Fruit fly (Drosophila melanogaster) whole organism, embryonic: ENCODE results near the gene Rnp4F.
A peak's percentile ranks its signal among the peaks of the same experiment; 100 is the strongest.

Source experiments
- B-H1 ChIP-seq: fragments of 200-800 bp; sonication (Bioruptor generic); IDR thresholded peaks from 3 replicates; pipeline ENCODE4 v1.3.6; 2022; ENCODE audit warnings: missing biosample characterization, missing genetic modification characterization
- CG11247 ChIP-seq: fragments of 200-800 bp; sonication (Bioruptor generic); IDR thresholded peaks from 2 replicates; pipeline ENCODE4 v1.3.6; 2022; ENCODE audit warnings: missing biosample characterization, missing genetic modification characterization
- CG13123 ChIP-seq: fragments of 200-800 bp; sonication (Bioruptor generic); optimal IDR thresholded peaks from 2 replicates; lab custom pipeline; 2016; ENCODE audit warnings: missing biosample characterization, missing genetic modification characterization
- CG33557 ChIP-seq: fragments of 200-800 bp; sonication (Bioruptor generic); optimal IDR thresholded peaks from 2 replicates; lab custom pipeline; 2019; ENCODE audit warnings: missing biosample characterization, mild to moderate bottlenecking, missing genetic modification characterization, moderate library complexity
- CG6791 ChIP-seq: fragments of 200-800 bp; sonication (Bioruptor generic); IDR thresholded peaks from 3 replicates; pipeline ENCODE4 v1.3.6; 2022; ENCODE audit warnings: missing biosample characterization, missing genetic modification characterization; ENCODE audit not compliant: partially characterized antibody
- CG8478 ChIP-seq: fragments of >200 bp; optimal IDR thresholded peaks from 2 replicates; lab custom pipeline; 2018
- jumu ChIP-seq: fragments of 200-800 bp; sonication (Bioruptor generic); optimal IDR thresholded peaks from 3 replicates; lab custom pipeline; 2016; ENCODE audit warnings: missing biosample characterization, missing genetic modification characterization
- pum ChIP-seq: fragments of 200-800 bp; sonication (Bioruptor generic); optimal IDR thresholded peaks from 2 replicates; lab custom pipeline; 2016; ENCODE audit warnings: missing biosample characterization, missing genetic modification characterization

DNA sequence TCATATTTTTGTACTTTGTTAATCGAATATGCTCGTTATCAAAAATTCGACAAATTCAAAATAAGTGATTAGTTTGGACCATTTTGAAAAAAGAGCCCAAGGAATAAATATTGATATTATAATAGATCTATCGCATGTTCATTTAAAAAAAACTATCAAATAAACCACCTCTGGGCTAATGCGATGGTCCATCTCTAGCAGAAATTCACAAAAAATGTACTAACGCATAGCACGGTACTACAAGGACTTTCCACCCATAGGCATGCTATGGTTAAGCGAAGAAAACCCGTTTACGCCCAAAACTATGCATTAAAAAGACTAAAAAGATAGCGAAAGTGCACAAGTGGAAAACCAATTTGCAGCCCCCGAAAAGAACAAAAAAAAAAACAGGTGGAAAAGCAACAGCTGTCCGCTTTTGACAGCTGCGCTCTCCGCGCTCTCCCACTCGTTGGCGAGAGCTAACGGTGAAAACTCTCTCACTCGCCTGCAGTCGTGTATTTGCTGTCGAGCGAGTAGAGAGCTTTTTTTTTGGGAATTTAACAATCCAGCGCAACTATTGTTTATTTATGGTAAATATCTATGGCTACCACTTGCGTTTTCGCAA is 9.9 kb upstream of the Rnp4F start, which contains the start of gene CanB:
- TF ChIP-seq CG11247 (GFP tag; lab: Robert Waterston, UW) (no peak), CG13123 (GFP tag; lab: Kevin White, UChicago) (no peak), jumu (no peak), CG33557 (GFP tag; lab: Kevin White, UChicago) (no peak), CG8478 (lab: Kevin White, UChicago) (no peak), B-H1 (GFP tag; lab: Robert Waterston, UW) (no peak), pum (GFP tag; lab: Kevin White, UChicago) (no peak), CG6791 (GFP tag; lab: Robert Waterston, UW) (peak; percentile 74)
